Fruit fly (Drosophila melanogaster) whole organism: Measurements from ENCODE around the gene CG18746.

Experiments
- Dll ChIP-seq: fragments of >200 bp; optimal IDR thresholded peaks from 2 replicates; lab custom pipeline; 2017
- pan ChIP-seq: fragments of >200 bp; optimal IDR thresholded peaks from 2 replicates; lab custom pipeline; 2017
- psq ChIP-seq: fragments of >200 bp; optimal IDR thresholded peaks from 2 replicates; lab custom pipeline; 2017

DNA sequence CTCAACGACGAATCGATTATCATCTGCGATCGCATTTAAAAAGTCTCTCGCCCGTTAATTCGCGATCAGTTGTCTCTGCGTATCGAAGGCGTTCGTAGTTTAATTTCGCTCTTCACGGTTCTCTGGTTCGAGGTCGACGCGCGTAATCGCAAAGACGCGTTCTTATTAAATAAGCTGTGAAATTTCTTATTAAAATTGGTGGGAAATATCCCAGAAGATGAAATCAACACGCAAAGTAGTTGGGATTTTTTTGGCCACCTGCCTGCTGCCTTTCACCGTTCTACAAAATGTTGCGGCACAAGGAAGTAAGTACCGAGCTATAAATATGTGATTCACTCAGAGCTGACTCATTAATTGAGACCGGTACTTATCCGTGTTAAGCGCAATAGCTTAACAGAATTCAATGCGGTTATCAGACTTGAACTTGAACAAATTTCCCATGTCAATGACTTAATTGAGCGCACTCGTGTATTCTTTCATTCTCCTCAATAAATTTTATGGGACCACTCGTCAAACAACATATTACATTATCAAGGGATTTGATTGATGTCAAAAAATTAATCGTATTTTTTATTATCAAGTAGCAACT is 28.9 kb downstream of the CG18746 start:
- no peak for TF ChIP-seq pan
- no peak for TF ChIP-seq Dll
- no peak for TF ChIP-seq psq
